Worm (Caenorhabditis elegans): Measurements from ENCODE around the gene Y55F3AM.11.
A peak's percentile ranks its signal among the peaks of the same experiment; 100 is the strongest.

The Y55F3AM.11 gene

DNA sequence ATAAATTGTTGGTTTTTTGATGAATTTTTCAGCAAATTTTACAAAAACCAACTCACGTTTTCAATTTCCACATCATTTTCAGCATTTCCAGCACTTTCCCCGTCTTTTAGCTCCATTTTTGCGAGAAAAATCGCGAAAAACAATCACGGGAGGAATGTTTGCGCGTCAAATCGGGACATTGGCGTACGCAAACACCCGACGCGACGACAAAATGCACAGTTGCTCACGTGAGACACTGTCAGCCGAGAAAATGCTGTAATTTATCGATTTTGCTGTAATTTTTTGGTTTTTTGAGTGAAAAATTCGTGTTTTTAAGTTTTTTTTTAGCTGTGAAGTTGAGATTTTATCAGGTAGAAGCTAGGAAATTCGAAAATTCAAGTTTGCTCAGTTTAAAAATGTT, 34.6 kb downstream of the Y55F3AM.11 start, which contains the start of gene Y55F3AM.9 (continued):
- TF ChIP-seq C34B4.2 (tag; optimal IDR thresholded peaks at IDR 0.05) (no peak), lin-14 (GFP tag; optimal IDR thresholded peaks at IDR 0.05) (no peak), lin-15B (tag; optimal IDR thresholded peaks at IDR 0.05) (peak; percentile 40), lsy-2 (tag; optimal IDR thresholded peaks at IDR 0.05) (peak; percentile 59 to 63), F16B12.6 (tag; optimal IDR thresholded peaks at IDR 0.05) (peak; percentile 97), ets-5 (GFP tag; IDR thresholded peaks at IDR 0.05) (no peak), ceh-8 (GFP tag; optimal IDR thresholded peaks at IDR 0.05) (no peak), lin-13 (GFP tag; optimal IDR thresholded peaks at IDR 0.05) (peak; percentile 3)

DNA sequence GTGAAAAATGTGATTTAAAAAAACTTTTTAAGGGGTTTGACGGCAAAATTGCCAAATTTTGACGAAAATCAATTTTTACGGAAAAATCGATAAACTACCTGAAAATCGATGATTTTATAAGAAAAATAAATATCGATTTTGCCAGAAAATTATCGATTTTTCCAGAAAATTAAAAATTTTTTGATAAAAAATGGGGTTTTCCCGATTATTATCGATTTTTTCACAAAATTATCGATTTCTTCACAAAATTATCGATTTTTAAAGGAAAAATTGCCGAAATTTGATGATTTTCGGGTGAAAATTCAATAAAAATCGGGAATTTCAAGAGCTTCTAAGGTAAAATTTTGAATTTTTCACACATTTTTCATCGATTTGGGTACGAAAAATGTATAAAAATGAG, 37.5 kb downstream of the Y55F3AM.11 start:
- TF ChIP-seq pqm-1 (tag; optimal IDR thresholded peaks at IDR 0.05) (no peak), nhr-85 (tag) (no peak), skn-1 (tag; optimal IDR thresholded peaks at IDR 0.05) (no peak)

DNA sequence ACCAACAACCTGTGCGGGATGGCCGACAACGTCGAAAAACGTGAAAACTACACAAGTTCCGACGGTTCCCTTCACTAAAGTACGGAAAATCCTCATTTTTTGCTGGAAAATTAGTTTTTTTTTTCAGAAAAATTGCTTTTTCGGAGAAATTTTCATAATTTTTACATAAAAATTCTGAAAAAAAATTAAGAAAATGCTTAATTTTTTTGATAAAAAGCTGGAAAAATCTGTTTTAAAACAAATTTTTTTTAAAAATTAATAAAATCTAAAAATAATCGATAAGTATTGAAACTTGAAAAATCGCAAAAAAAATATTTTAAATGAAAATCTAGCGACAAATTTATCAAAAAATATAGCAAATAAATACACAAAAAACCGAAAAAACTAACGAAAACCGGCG, 38.4 kb downstream of the Y55F3AM.11 start, which contains the start of gene immp-2:
immp-2 (minus strand) TSS at position 101 of the 400 bp plus-strand sequence.
- TF ChIP-seq C04F5.9 (tag; optimal IDR thresholded peaks at IDR 0.05): no peak
- no peak for TF ChIP-seq fkh-10 (GFP tag; optimal IDR thresholded peaks at IDR 0.05)
- TF ChIP-seq mep-1 (tag; optimal IDR thresholded peaks at IDR 0.05): no peak
- no peak for TF ChIP-seq ama-1 (optimal IDR thresholded peaks at IDR 0.05)
- no peak for TF ChIP-seq egl-27 (tag; optimal IDR thresholded peaks at IDR 0.05)
- no peak for TF ChIP-seq grh-1 (GFP tag; IDR thresholded peaks at IDR 0.05)
- TF ChIP-seq ztf-4 (tag; optimal IDR thresholded peaks at IDR 0.05): no peak
- no peak for TF ChIP-seq aly-2 (tag; optimal IDR thresholded peaks at IDR 0.05)
- TF ChIP-seq mef-2 (tag; optimal IDR thresholded peaks at IDR 0.05): no peak
- TF ChIP-seq F16B12.6 (tag; optimal IDR thresholded peaks at IDR 0.05): no peak
- TF ChIP-seq Y116A8C.19 (tag; optimal IDR thresholded peaks at IDR 0.05; ENCODE audit: borderline replicate concordance): no peak
- TF ChIP-seq ceh-8 (GFP tag; optimal IDR thresholded peaks at IDR 0.05): no peak
- no peak for TF ChIP-seq nhr-12 (tag; optimal IDR thresholded peaks at IDR 0.05)
- TF ChIP-seq snpc-4 (tag; optimal IDR thresholded peaks at IDR 0.05): no peak
- no peak for TF ChIP-seq C34B4.2 (tag; optimal IDR thresholded peaks at IDR 0.05)
- no peak for TF ChIP-seq dsc-1 (tag; optimal IDR thresholded peaks at IDR 0.05)
- no peak for TF ChIP-seq sptf-1 (tag; optimal IDR thresholded peaks at IDR 0.05)
- no peak for TF ChIP-seq elt-3 (tag; optimal IDR thresholded peaks at IDR 0.05)
- no peak for TF ChIP-seq fos-1 (tag; optimal IDR thresholded peaks at IDR 0.05)
- no peak for TF ChIP-seq nhr-237 (tag; optimal IDR thresholded peaks at IDR 0.05)

DNA sequence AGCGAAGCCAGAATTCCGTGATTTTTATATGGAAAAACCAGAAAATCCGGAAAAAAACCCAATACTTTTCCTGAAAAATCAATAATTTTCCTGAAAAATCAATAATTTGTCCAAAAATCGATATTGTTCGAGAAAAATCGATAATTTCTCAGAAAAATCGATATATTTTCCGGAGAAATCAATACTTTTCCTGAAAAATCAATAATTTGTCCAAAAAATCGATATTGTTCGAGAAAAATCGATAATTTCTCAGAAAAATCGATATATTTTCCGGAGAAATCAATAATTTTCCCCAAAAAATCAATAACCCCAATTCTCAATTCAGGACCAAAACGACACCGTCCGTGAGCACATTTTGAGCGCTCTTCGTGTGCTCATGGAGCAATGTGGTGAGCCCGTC, 43.7 kb downstream of the Y55F3AM.11 start:
- TF ChIP-seq unc-98 (GFP tag; IDR thresholded peaks at IDR 0.05) (no peak), nhr-76 (tag; optimal IDR thresholded peaks at IDR 0.05) (no peak), xbp-1 (tag; optimal IDR thresholded peaks at IDR 0.05) (no peak), mep-1 (tag; optimal IDR thresholded peaks at IDR 0.05) (no peak), ztf-11 (tag; optimal IDR thresholded peaks at IDR 0.05) (no peak), irx-1 (tag; optimal IDR thresholded peaks at IDR 0.05) (no peak), sup-37 (GFP tag; optimal IDR thresholded peaks at IDR 0.05) (no peak), lin-39 (tag; optimal IDR thresholded peaks at IDR 0.05) (no peak), rnt-1 (tag; optimal IDR thresholded peaks at IDR 0.05) (no peak), mab-9 (GFP tag; IDR thresholded peaks at IDR 0.05) (no peak), efl-3 (GFP tag; optimal IDR thresholded peaks at IDR 0.05) (no peak), ceh-88 (GFP tag; IDR thresholded peaks at IDR 0.05) (no peak)
